Worm (Caenorhabditis elegans): ENCODE data around the gene sup-36.

sup-36 gene

DNA sequence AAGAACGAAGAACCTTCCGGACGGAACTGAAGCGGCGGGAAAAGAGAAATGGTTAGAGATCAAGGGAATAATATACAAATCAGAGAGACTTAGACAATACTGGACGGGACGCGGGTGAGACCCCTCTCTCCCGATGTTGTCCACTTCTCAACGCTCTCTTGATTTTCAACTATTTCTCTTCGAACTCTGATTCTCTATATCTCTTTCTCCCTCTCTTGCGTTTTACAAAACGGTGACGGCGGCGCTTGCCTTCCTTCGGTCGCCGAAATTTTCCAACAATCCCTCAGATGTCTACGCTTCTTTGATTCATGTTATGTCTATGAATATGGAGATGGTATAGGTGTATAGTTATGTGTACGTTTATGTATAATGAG, 24.8 kb upstream of the sup-36 start (continued):
- TF ChIP-seq ceh-83 (GFP tag; optimal IDR thresholded peaks at IDR 0.05) (peak; percentile 25), tbx-8 (GFP tag; optimal IDR thresholded peaks at IDR 0.05) (no peak), cnd-1 (tag; optimal IDR thresholded peaks at IDR 0.05) (peak; percentile 34), nhr-2 (tag; optimal IDR thresholded peaks at IDR 0.05) (no peak), pha-4 (tag; optimal IDR thresholded peaks at IDR 0.05) (peak; percentile 75), nhr-28 (tag; optimal IDR thresholded peaks at IDR 0.05) (no peak), snpc-4 (tag; optimal IDR thresholded peaks at IDR 0.05) (no peak), flh-1 (GFP tag; optimal IDR thresholded peaks at IDR 0.05) (no peak), nhr-237 (tag; optimal IDR thresholded peaks at IDR 0.05) (peak; percentile 45)

DNA sequence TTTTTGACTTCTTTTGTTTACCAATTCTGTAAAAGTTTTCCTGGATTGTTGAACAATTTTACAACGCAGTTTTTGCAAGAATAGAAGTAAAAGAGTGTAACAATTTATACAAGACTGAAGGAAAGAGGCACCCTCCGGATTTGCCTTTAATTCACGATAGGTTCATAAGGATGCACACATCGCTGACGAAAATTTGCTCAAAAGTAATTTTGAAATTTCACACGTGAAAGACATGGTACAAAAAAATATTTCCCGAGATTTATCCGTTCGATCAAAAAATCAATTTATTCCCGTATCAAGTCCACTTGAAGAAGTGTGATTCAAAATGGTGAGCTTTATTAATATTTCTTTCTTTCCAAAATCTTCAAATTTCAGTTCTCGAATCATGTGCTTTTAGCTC, 23.6 kb upstream of the sup-36 start, which contains the start of gene C43G2.3:
Gene C43G2.3, plus strand, starts transcription at position 301 of the 400 bp plus-strand sequence.
- TF ChIP-seq mls-2 (tag; optimal IDR thresholded peaks at IDR 0.05) (no peak), unc-39 (tag; optimal IDR thresholded peaks at IDR 0.05) (no peak), nhr-12 (tag; optimal IDR thresholded peaks at IDR 0.05) (no peak), cnd-1 (tag; optimal IDR thresholded peaks at IDR 0.05) (no peak), elt-3 (tag; optimal IDR thresholded peaks at IDR 0.05) (no peak), lin-32 (GFP tag; optimal IDR thresholded peaks at IDR 0.05) (no peak)

DNA sequence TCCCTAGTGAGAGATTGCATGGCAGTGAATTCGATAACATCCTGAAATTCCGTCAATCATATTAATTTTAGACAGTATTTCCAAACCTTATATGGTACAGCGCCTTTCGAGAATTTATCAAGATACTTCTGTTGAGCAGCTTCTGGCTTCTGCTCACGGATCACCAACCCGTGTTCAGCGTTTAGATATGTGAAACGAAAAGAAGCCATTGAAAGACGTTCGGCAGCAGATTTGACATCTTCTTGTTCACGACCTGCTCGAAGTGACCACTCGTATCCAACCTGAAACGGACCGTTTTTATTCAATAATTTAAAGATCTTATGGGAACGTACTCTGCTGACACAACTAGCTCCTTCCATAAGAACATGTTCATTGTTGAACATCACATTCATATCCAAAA, 19.8 kb upstream of the sup-36 start:
- TF ChIP-seq ceh-39 (tag; optimal IDR thresholded peaks at IDR 0.05), result no peak
- TF ChIP-seq nhr-12 (tag; optimal IDR thresholded peaks at IDR 0.05), result no peak
- no peak for TF ChIP-seq nhr-2 (tag; optimal IDR thresholded peaks at IDR 0.05)
- TF ChIP-seq nhr-76 (tag; optimal IDR thresholded peaks at IDR 0.05), result no peak
- TF ChIP-seq sptf-1 (tag; optimal IDR thresholded peaks at IDR 0.05), result no peak
- TF ChIP-seq ceh-43 (GFP tag; optimal IDR thresholded peaks at IDR 0.05), result no peak
- no peak for TF ChIP-seq drap-1 (GFP tag; optimal IDR thresholded peaks at IDR 0.05)

DNA sequence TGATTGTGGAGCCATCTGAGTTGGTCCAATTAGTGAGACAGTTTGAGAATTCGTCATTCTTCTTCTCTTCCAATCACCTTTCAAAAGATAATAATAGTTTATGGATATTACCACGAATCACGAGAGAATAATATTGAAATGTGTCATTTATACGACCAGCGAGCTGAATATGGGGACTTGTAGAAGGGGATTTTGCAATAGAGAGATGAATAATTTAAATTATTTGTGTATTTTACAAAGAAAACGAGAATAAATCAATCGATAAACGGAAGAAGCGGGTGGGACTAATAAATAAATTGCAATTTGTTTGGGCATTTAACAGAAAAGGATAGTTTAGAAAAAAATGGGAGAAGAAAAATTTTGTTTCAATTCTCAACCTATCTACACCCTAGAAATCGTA, 18.9 kb upstream of the sup-36 start, which contains the start of gene odr-8:
Gene odr-8, minus strand, starts transcription at position 101 of the 400 bp plus-strand sequence.
- no peak for TF ChIP-seq snpc-4 (tag; optimal IDR thresholded peaks at IDR 0.05)
- no peak for TF ChIP-seq nhr-237 (tag; optimal IDR thresholded peaks at IDR 0.05)
- TF ChIP-seq unc-62 (GFP tag; optimal IDR thresholded peaks at IDR 0.05), result no peak
- TF ChIP-seq mls-2 (tag; optimal IDR thresholded peaks at IDR 0.05), result no peak
- TF ChIP-seq nhr-12 (tag; optimal IDR thresholded peaks at IDR 0.05), result no peak
- TF ChIP-seq pha-4 (tag; optimal IDR thresholded peaks at IDR 0.05), result no peak
- no peak for TF ChIP-seq nhr-76 (tag; optimal IDR thresholded peaks at IDR 0.05)
- no peak for TF ChIP-seq nhr-28 (tag; optimal IDR thresholded peaks at IDR 0.05)
- TF ChIP-seq sem-2 (GFP tag; optimal IDR thresholded peaks at IDR 0.05), result no peak
- no peak for TF ChIP-seq unc-39 (tag; optimal IDR thresholded peaks at IDR 0.05)
- TF ChIP-seq unc-120 (tag; optimal IDR thresholded peaks at IDR 0.05; ENCODE audit: poor library complexity, severe bottlenecking), result no peak
- TF ChIP-seq M03D4.4 (tag; optimal IDR thresholded peaks at IDR 0.05), result no peak
- no peak for TF ChIP-seq sptf-1 (tag; optimal IDR thresholded peaks at IDR 0.05)
- no peak for TF ChIP-seq ceh-39 (tag; optimal IDR thresholded peaks at IDR 0.05)
- no peak for TF ChIP-seq ceh-83 (GFP tag; optimal IDR thresholded peaks at IDR 0.05)

DNA sequence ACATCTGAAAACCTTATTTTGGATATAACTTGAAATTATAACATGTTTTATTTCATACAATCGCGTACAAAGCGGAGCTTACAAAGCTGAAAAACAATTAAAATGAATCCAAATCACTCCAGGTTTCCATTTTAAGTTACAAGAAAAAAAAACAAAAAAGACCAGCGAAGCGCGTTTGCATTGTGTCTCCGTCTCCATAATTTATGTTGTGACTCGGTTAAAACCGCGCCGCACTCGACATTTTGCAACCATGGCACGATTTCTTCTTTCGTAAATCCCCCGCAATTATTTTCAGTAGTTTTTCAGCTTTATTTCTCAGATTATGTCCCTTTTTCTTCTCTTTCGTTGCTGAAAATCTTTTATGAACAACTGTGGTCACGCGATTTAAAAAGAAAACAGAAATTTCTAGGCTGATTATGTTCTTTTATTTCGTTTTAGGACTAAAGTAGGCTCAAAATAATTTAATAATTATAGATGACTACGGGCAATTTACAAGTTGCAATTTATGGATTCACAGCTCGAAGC, 16.0 kb upstream of the sup-36 start, which contains the start of the genes F38A5.2 and dnj-11:
Gene F38A5.2, minus strand, starts transcription at position 4 of the 525 bp plus-strand sequence.
Gene dnj-11, plus strand, starts transcription at position 475 of the 525 bp plus-strand sequence.
- peak; percentile 95 for TF ChIP-seq mep-1 (tag; optimal IDR thresholded peaks at IDR 0.05)
- TF ChIP-seq pha-4 (tag; optimal IDR thresholded peaks at IDR 0.05), result peak; percentile 64
- TF ChIP-seq lin-13 (tag; optimal IDR thresholded peaks at IDR 0.05), result peak; percentile 68
- TF ChIP-seq blmp-1 (tag; optimal IDR thresholded peaks at IDR 0.05), result no peak
- TF ChIP-seq ces-1 (GFP tag; optimal IDR thresholded peaks at IDR 0.05), result peak; percentile 75
- TF ChIP-seq bed-3 (GFP tag; optimal IDR thresholded peaks at IDR 0.05), result no peak
- no peak for TF ChIP-seq lin-32 (GFP tag; optimal IDR thresholded peaks at IDR 0.05)
- peak; percentile 73 for TF ChIP-seq ceh-39 (tag; optimal IDR thresholded peaks at IDR 0.05)
- TF ChIP-seq nhr-237 (tag; optimal IDR thresholded peaks at IDR 0.05), result peak; percentile 78
- no peak for TF ChIP-seq unc-62 (GFP tag; optimal IDR thresholded peaks at IDR 0.05)
- TF ChIP-seq sem-2 (GFP tag; optimal IDR thresholded peaks at IDR 0.05), result no peak
- TF ChIP-seq ham-2 (GFP tag; optimal IDR thresholded peaks at IDR 0.05), result no peak
- no peak for TF ChIP-seq M03D4.4 (tag; optimal IDR thresholded peaks at IDR 0.05)
- TF ChIP-seq lsy-2 (tag; optimal IDR thresholded peaks at IDR 0.05), result peak; percentile 78
- TF ChIP-seq nhr-28 (tag; optimal IDR thresholded peaks at IDR 0.05), result no peak
- TF ChIP-seq hlh-1 (tag; optimal IDR thresholded peaks at IDR 0.05), result peak; percentile 25
- no peak for TF ChIP-seq nhr-2 (tag; optimal IDR thresholded peaks at IDR 0.05)
- TF ChIP-seq tbx-8 (GFP tag; optimal IDR thresholded peaks at IDR 0.05), result no peak
- TF ChIP-seq ceh-43 (GFP tag; optimal IDR thresholded peaks at IDR 0.05), result no peak
- peak; percentile 55 for TF ChIP-seq unc-120 (tag; optimal IDR thresholded peaks at IDR 0.05; ENCODE audit: poor library complexity, severe bottlenecking)
- no peak for TF ChIP-seq ceh-83 (GFP tag; optimal IDR thresholded peaks at IDR 0.05)
- TF ChIP-seq mab-5 (tag; optimal IDR thresholded peaks at IDR 0.05), result no peak
- no peak for TF ChIP-seq zip-8 (tag; optimal IDR thresholded peaks at IDR 0.05)
